Worm (Caenorhabditis elegans) whole organism, young adult: ENCODE data around the gene C27B7.2.

Source experiments
- B0035.1 ChIP-seq: sonication (generic microtip); optimal IDR thresholded peaks from 2 replicates; lab custom pipeline; 2016; ENCODE audit warnings: missing genetic modification characterization, mild to moderate bottlenecking, missing compliant biosample characterization, missing genotype, missing genetic modification reagents
- F23B12.7 ChIP-seq: sonication (generic microtip); optimal IDR thresholded peaks from 2 replicates; lab custom pipeline; 2017; ENCODE audit warnings: missing genetic modification characterization, mild to moderate bottlenecking, missing compliant biosample characterization, antibody characterized with exemption, moderate library complexity; ENCODE audit not compliant: insufficient read depth
- F37B4.10 ChIP-seq: fragments of 200-800 bp; sonication (Bioruptor generic); IDR thresholded peaks from 2 replicates; pipeline ENCODE4 v1.3.6; 2022; ENCODE audit warnings: missing genetic modification characterization, missing compliant biosample characterization
- F39B2.1 ChIP-seq: fragments of 200-800 bp; sonication (Bioruptor generic); IDR thresholded peaks from 2 replicates; pipeline ENCODE4 v1.3.6; 2022; ENCODE audit warnings: missing genetic modification reagents, missing genetic modification characterization, missing compliant biosample characterization
- F52B5.7 ChIP-seq: sonication (generic microtip); optimal IDR thresholded peaks from 2 replicates; lab custom pipeline; 2016; ENCODE audit warnings: mild to moderate bottlenecking, missing genetic modification characterization, missing compliant biosample characterization
- F55B11.4 ChIP-seq: sonication (generic microtip); optimal IDR thresholded peaks from 2 replicates; lab custom pipeline; 2016; ENCODE audit warnings: missing compliant biosample characterization, missing genetic modification characterization, borderline replicate concordance; ENCODE audit not compliant: insufficient read depth
- F57C9.4 ChIP-seq: sonication (generic microtip); optimal IDR thresholded peaks from 2 replicates; lab custom pipeline; 2017; ENCODE audit warnings: mild to moderate bottlenecking, missing genetic modification characterization, missing compliant biosample characterization
- K11D2.4 ChIP-seq: fragments of 200-800 bp; sonication (Bioruptor generic); IDR thresholded peaks from 2 replicates; pipeline ENCODE4 v1.3.6; 2022; ENCODE audit warnings: missing genetic modification reagents, missing genetic modification characterization, missing compliant biosample characterization
- T26A5.8 ChIP-seq: sonication (generic microtip); optimal IDR thresholded peaks from 2 replicates; lab custom pipeline; 2016; ENCODE audit warnings: missing genetic modification characterization, missing compliant biosample characterization
- Y53F4B.3 ChIP-seq: fragments of 200-800 bp; sonication (Bioruptor generic); IDR thresholded peaks from 2 replicates; pipeline ENCODE4 v1.3.6; 2022; ENCODE audit warnings: missing genetic modification reagents, missing genetic modification characterization, missing compliant biosample characterization
- Y53G8AR.9 ChIP-seq: fragments of 200-800 bp; sonication (Bioruptor generic); conservative IDR thresholded peaks from 2 replicates; pipeline ENCODE4 v1.3.6; 2022; ENCODE audit warnings: missing genetic modification reagents, missing genetic modification characterization, missing compliant biosample characterization
- Y56A3A.18 ChIP-seq: fragments of 200-800 bp; sonication (Bioruptor generic); IDR thresholded peaks from 2 replicates; pipeline ENCODE4 v1.3.6; 2022; ENCODE audit warnings: missing genetic modification reagents, missing genetic modification characterization, missing compliant biosample characterization
- Y67H2A.10 ChIP-seq: fragments of 200-800 bp; sonication (Bioruptor generic); conservative IDR thresholded peaks from 2 replicates; pipeline ENCODE4 v1.3.6; 2022; ENCODE audit warnings: missing genetic modification reagents, missing genetic modification characterization, missing compliant biosample characterization
- Y79H2A.3 ChIP-seq: fragments of 200-800 bp; sonication (Bioruptor generic); conservative IDR thresholded peaks from 2 replicates; pipeline ENCODE4 v1.3.6; 2022; ENCODE audit warnings: missing genetic modification reagents, missing genetic modification characterization, missing compliant biosample characterization
- Y95B8A.8 ChIP-seq: fragments of 200-800 bp; sonication (Bioruptor generic); IDR thresholded peaks from 2 replicates; pipeline ENCODE4 v1.3.6; 2022; ENCODE audit warnings: missing genetic modification reagents, missing genetic modification characterization, missing compliant biosample characterization
- aptf-2 ChIP-seq: fragments of 200-800 bp; sonication (Bioruptor generic); conservative IDR thresholded peaks from 2 replicates; pipeline ENCODE4 v1.3.6; 2022; ENCODE audit warnings: missing genetic modification reagents, missing genetic modification characterization, missing compliant biosample characterization
- aptf-3 ChIP-seq: fragments of 200-800 bp; sonication (Bioruptor generic); IDR thresholded peaks from 2 replicates; pipeline ENCODE4 v1.3.6; 2022; ENCODE audit warnings: missing genetic modification characterization, missing compliant biosample characterization
- atf-7 ChIP-seq: sonication (generic microtip); optimal IDR thresholded peaks from 2 replicates; lab custom pipeline; 2017; ENCODE audit warnings: mild to moderate bottlenecking, missing genetic modification characterization, missing compliant biosample characterization
- attf-3 ChIP-seq: fragments of 200-800 bp; sonication (Bioruptor generic); conservative IDR thresholded peaks from 2 replicates; pipeline ENCODE4 v1.3.6; 2022; ENCODE audit warnings: missing genetic modification reagents, missing genetic modification characterization, missing compliant biosample characterization
- bed-1 ChIP-seq: fragments of 200-800 bp; sonication (Bioruptor generic); IDR thresholded peaks from 2 replicates; pipeline ENCODE4 v1.3.6; 2022; ENCODE audit warnings: missing genetic modification reagents, missing genetic modification characterization, missing compliant biosample characterization
- bed-2 ChIP-seq: fragments of 200-800 bp; sonication (Bioruptor generic); IDR thresholded peaks from 2 replicates; pipeline ENCODE4 v1.3.6; 2022; ENCODE audit warnings: missing genetic modification reagents, missing genetic modification characterization, missing compliant biosample characterization
- ccch-3 ChIP-seq: fragments of 200-800 bp; sonication (Bioruptor generic); optimal IDR thresholded peaks from 2 replicates; lab custom pipeline; 2018; ENCODE audit warnings: mild to moderate bottlenecking, missing genetic modification characterization, missing compliant biosample characterization
- cebp-1 ChIP-seq, 2 experiments: fragments of 200-800 bp in 1 of 2; sonication (Bioruptor generic) in 1 of 2; sonication (generic microtip) in 1 of 2; IDR thresholded peaks in 1 of 2; optimal IDR thresholded peaks in 1 of 2; 2 replicates each; pipeline versions ENCODE4 v1.3.6 to Lab custom; 2017 to 2022; ENCODE audit warnings: missing compliant biosample characterization in 2 of 2, missing genetic modification characterization in 2 of 2, mild to moderate bottlenecking in 1 of 2, missing genetic modification reagents in 1 of 2, moderate library complexity in 1 of 2
- cebp-2 ChIP-seq: fragments of 200-800 bp; sonication (Bioruptor generic); IDR thresholded peaks from 2 replicates; pipeline ENCODE4 v1.3.6; 2022; ENCODE audit warnings: missing genetic modification characterization, missing compliant biosample characterization
- ceh-40 ChIP-seq: fragments of 200-800 bp; sonication (Bioruptor generic); IDR thresholded peaks from 2 replicates; pipeline ENCODE4 v1.3.6; 2022; ENCODE audit warnings: missing genetic modification characterization, missing compliant biosample characterization
- ceh-91 ChIP-seq: fragments of 200-800 bp; sonication (Bioruptor generic); IDR thresholded peaks from 2 replicates; pipeline ENCODE4 v1.3.6; 2022; ENCODE audit warnings: missing genetic modification reagents, missing genetic modification characterization, missing compliant biosample characterization
- ekl-4 ChIP-seq: fragments of 200-800 bp; sonication (Bioruptor generic); IDR thresholded peaks from 2 replicates; pipeline ENCODE4 v1.3.6; 2022; ENCODE audit warnings: missing genetic modification reagents, missing genetic modification characterization, missing compliant biosample characterization
- fkh-3 ChIP-seq: sonication (generic microtip); optimal IDR thresholded peaks from 2 replicates; lab custom pipeline; 2016; ENCODE audit warnings: mild to moderate bottlenecking, missing genetic modification characterization, missing compliant biosample characterization
- let-526 ChIP-seq: fragments of 200-800 bp; sonication (Bioruptor generic); IDR thresholded peaks from 2 replicates; pipeline ENCODE4 v1.3.6; 2022; ENCODE audit warnings: missing genetic modification reagents, missing genetic modification characterization, missing compliant biosample characterization
- lin-35 ChIP-seq, 3 experiments: fragments of 150-350 bp in 2 of 3; sonication (generic microtip) in 1 of 3; optimal IDR thresholded peaks; 2 replicates each; lab custom pipeline; 2014 to 2018; ENCODE audit warnings: missing biosample characterization in 3 of 3, missing genetic modification characterization in 3 of 3, missing genetic modification reagents in 3 of 3
- lsl-1 ChIP-seq: fragments of 200-800 bp; sonication (Bioruptor generic); optimal IDR thresholded peaks from 2 replicates; lab custom pipeline; 2018; ENCODE audit warnings: mild to moderate bottlenecking, missing genetic modification characterization, moderate library complexity, missing compliant biosample characterization
- madf-3 ChIP-seq: fragments of 200-800 bp; sonication (Bioruptor generic); IDR thresholded peaks from 2 replicates; pipeline ENCODE4 v1.3.6; 2022; ENCODE audit warnings: missing genetic modification reagents, missing genetic modification characterization, missing compliant biosample characterization
- mes-4 ChIP-seq: sonication (generic microtip); optimal IDR thresholded peaks from 2 replicates; lab custom pipeline; 2016; ENCODE audit warnings: missing genotype, missing genetic modification characterization, missing compliant biosample characterization
- nfya-1 ChIP-seq: sonication (generic microtip); optimal IDR thresholded peaks from 2 replicates; lab custom pipeline; 2017; ENCODE audit warnings: antibody characterized with exemption, missing compliant biosample characterization, missing genetic modification characterization, borderline replicate concordance; ENCODE audit not compliant: insufficient read depth
- nfya-2 ChIP-seq: fragments of 200-800 bp; sonication (Bioruptor generic); IDR thresholded peaks from 2 replicates; pipeline ENCODE4 v1.3.6; 2022; ENCODE audit warnings: missing genetic modification reagents, missing genetic modification characterization, missing compliant biosample characterization
- nhr-120 ChIP-seq: fragments of 200-800 bp; sonication (Bioruptor generic); IDR thresholded peaks from 2 replicates; pipeline ENCODE4 v1.3.6; 2022; ENCODE audit warnings: missing genetic modification characterization, missing compliant biosample characterization
- nhr-80 ChIP-seq: sonication (generic microtip); optimal IDR thresholded peaks from 2 replicates; lab custom pipeline; 2016; ENCODE audit warnings: missing genetic modification characterization, missing compliant biosample characterization
- rec-8 ChIP-seq, 2 experiments: sonication (generic microtip); optimal IDR thresholded peaks; 2 replicates each; lab custom pipeline; 2016; ENCODE audit warnings: mild to moderate bottlenecking in 2 of 2, missing genetic modification characterization in 2 of 2, missing genetic modification reagents in 2 of 2, missing genotype in 2 of 2, missing biosample characterization in 1 of 2, missing compliant biosample characterization in 1 of 2, moderate library complexity in 1 of 2
- repo-1 ChIP-seq: sonication (generic microtip); optimal IDR thresholded peaks from 2 replicates; lab custom pipeline; 2017; ENCODE audit warnings: mild to moderate bottlenecking, missing genetic modification characterization, missing compliant biosample characterization
- sea-2 ChIP-seq: fragments of 200-800 bp; sonication (Bioruptor generic); IDR thresholded peaks from 2 replicates; pipeline ENCODE4 v1.3.6; 2022; ENCODE audit warnings: missing genetic modification characterization, missing compliant biosample characterization
- snpc-1.3 ChIP-seq: sonication (generic microtip); optimal IDR thresholded peaks from 2 replicates; lab custom pipeline; 2017; ENCODE audit warnings: missing genetic modification characterization, mild to moderate bottlenecking, missing compliant biosample characterization, antibody characterized with exemption, moderate library complexity, missing genotype, missing genetic modification reagents; ENCODE audit not compliant: insufficient read depth
- snpc-3.4 ChIP-seq: sonication (generic microtip); optimal IDR thresholded peaks from 2 replicates; lab custom pipeline; 2017; ENCODE audit warnings: missing genetic modification characterization, mild to moderate bottlenecking, missing compliant biosample characterization, antibody characterized with exemption, moderate library complexity, missing genotype, missing genetic modification reagents
- tbx-9 ChIP-seq: sonication (generic microtip); optimal IDR thresholded peaks from 2 replicates; lab custom pipeline; 2016; ENCODE audit warnings: borderline replicate concordance, missing genetic modification characterization, inconsistent platforms, missing compliant biosample characterization
- tlf-1 ChIP-seq: fragments of 200-800 bp; sonication (Bioruptor generic); optimal IDR thresholded peaks from 2 replicates; lab custom pipeline; 2018; ENCODE audit warnings: mild to moderate bottlenecking, missing genetic modification characterization, missing compliant biosample characterization
- zfh-2 ChIP-seq: fragments of 200-800 bp; sonication (Bioruptor generic); conservative IDR thresholded peaks from 2 replicates; pipeline ENCODE4 v1.3.6; 2022; ENCODE audit warnings: missing genetic modification reagents, missing genetic modification characterization, missing compliant biosample characterization
- ztf-6 ChIP-seq: fragments of 200-800 bp; sonication (Bioruptor generic); IDR thresholded peaks from 2 replicates; pipeline ENCODE4 v1.3.6; 2022; ENCODE audit warnings: missing genetic modification reagents, missing genetic modification characterization, missing compliant biosample characterization

The C27B7.2 gene

DNA sequence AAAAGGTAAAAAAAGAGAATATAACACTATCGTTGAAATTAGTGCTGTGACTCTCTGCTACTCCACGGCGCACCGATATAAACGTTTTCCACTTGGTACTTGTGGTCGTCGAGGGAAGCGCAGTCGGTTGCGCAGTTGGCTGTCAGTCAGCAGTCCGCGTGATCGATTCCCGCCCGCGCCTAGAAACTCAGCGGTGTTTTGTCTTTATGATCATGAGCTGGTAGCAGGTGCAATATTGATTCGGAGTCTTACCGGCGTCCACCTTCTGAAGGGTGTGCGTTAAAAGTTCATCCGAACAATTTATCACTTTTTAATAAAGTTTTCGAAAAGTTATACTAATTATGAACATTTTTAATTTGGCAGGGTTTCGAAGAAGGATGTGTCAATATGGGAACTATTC, 34.4 kb downstream of the C27B7.2 start (continued):
- no peak for TF ChIP-seq K11D2.4 (GFP tag; lab: Robert Waterston, UW)
- 0 out of 2 replicates have a peak, but pooled peaks have one; percentile 40 for TF ChIP-seq Y95B8A.8
- 0 out of 2 replicates have a peak, but pooled peaks have one; percentile 65 for TF ChIP-seq bed-1 (GFP tag; lab: Robert Waterston, UW)
- TF ChIP-seq let-526 (GFP tag; lab: Robert Waterston, UW) = peak; percentile 50; the same call in 1 of the 2 replicates
- TF ChIP-seq Y67H2A.10 (GFP tag; lab: Robert Waterston, UW) = 0 out of 2 replicates have a peak, but pooled peaks have one; percentile 51
- TF ChIP-seq snpc-3.4 (tag; lab: Kevin White, UChicago) = peak; percentile 89
- peak; percentile 87 for TF ChIP-seq F57C9.4 (tag; lab: Kevin White, UChicago)
- TF ChIP-seq ztf-6 = no peak
- TF ChIP-seq aptf-2 = no peak
- peak; percentile 89; the same call in 1 of the 2 replicates for TF ChIP-seq nhr-120 (GFP tag; lab: Robert Waterston, UW)
- peak; percentile 90 to 94 for TF ChIP-seq rec-8 (tag; optimal IDR thresholded peaks at IDR 0.05; lab: Kevin White, UChicago)
- peak; percentile 89 for TF ChIP-seq tbx-9 (tag; lab: Kevin White, UChicago)
- peak; percentile 83 for TF ChIP-seq sea-2 (GFP tag; lab: Robert Waterston, UW)
- peak; percentile 89 for TF ChIP-seq ekl-4
- TF ChIP-seq lin-35 (GFP tag; optimal IDR thresholded peaks at IDR 0.05; lab: Kevin White, UChicago) = peak in 1 of 3 experiments; percentile 84
- 0 out of 2 replicates have a peak, but pooled peaks have one; percentile 7 for TF ChIP-seq ceh-91 (GFP tag; lab: Robert Waterston, UW)
- TF ChIP-seq ccch-3 (GFP tag; lab: Kevin White, UChicago) = peak; percentile 38
- TF ChIP-seq madf-3 (GFP tag; lab: Robert Waterston, UW) = peak; percentile 84
- peak; percentile 74 for TF ChIP-seq tlf-1 (GFP tag; lab: Kevin White, UChicago)
- TF ChIP-seq nfya-1 (tag; lab: Kevin White, UChicago) = no peak
- peak; percentile 86; the same call in 1 of the 2 replicates for TF ChIP-seq cebp-2 (GFP tag; lab: Robert Waterston, UW)
- TF ChIP-seq snpc-1.3 = peak; percentile 95
- TF ChIP-seq repo-1 (tag; lab: Kevin White, UChicago) = peak; percentile 94
- TF ChIP-seq F52B5.7 = peak; percentile 92
- no peak for TF ChIP-seq bed-2 (GFP tag; lab: Robert Waterston, UW)
- peak; percentile 29; the same call in 1 of the 2 replicates for TF ChIP-seq Y79H2A.3 (GFP tag; lab: Robert Waterston, UW)
- TF ChIP-seq F55B11.4 (tag; lab: Kevin White, UChicago) = no peak
- peak; percentile 66 for TF ChIP-seq lsl-1 (GFP tag; lab: Kevin White, UChicago)
- TF ChIP-seq F23B12.7 (tag; lab: Kevin White, UChicago) = peak; percentile 92
- peak; percentile 84; the same call in 1 of the 2 replicates for TF ChIP-seq aptf-3
- TF ChIP-seq nhr-80 (tag; lab: Kevin White, UChicago) = peak; percentile 75
- peak; percentile 87 for TF ChIP-seq attf-3
- TF ChIP-seq atf-7 (tag; lab: Kevin White, UChicago) = peak; percentile 84
- TF ChIP-seq nfya-2 = no peak
- 0 out of 2 replicates have a peak, but pooled peaks have one; percentile 15 for TF ChIP-seq Y53F4B.3 (GFP tag; lab: Robert Waterston, UW)
- TF ChIP-seq F39B2.1 (GFP tag; lab: Robert Waterston, UW) = no peak
- 0 out of 2 replicates have a peak, but pooled peaks have one; percentile 54 for TF ChIP-seq ceh-40 (GFP tag; lab: Robert Waterston, UW)
- peak; percentile 86 for TF ChIP-seq T26A5.8
- peak; percentile 85 for TF ChIP-seq Y56A3A.18 (GFP tag; lab: Robert Waterston, UW)
- TF ChIP-seq fkh-3 (tag; lab: Kevin White, UChicago) = peak; percentile 93
- peak; percentile 82 for TF ChIP-seq B0035.1 (tag; lab: Kevin White, UChicago)
- TF ChIP-seq cebp-1 (GFP tag; IDR thresholded peaks at IDR 0.05; lab: Robert Waterston, UW) = peak; percentile 27; the same call in 1 of the 2 replicates
- TF ChIP-seq cebp-1 (tag; optimal IDR thresholded peaks at IDR 0.05; lab: Kevin White, UChicago) = peak; percentile 86
- TF ChIP-seq F37B4.10 = no peak
- peak; percentile 76 for TF ChIP-seq Y53G8AR.9 (GFP tag; lab: Robert Waterston, UW)
- no peak; the same call in 1 of the 2 replicates for TF ChIP-seq zfh-2 (GFP tag; lab: Robert Waterston, UW)
- TF ChIP-seq mes-4 (tag; lab: Kevin White, UChicago) = peak; percentile 59
